Fruit fly (Drosophila melanogaster) whole organism, embryonic: ENCODE data around the gene Trhn.

Source experiments
- Antp ChIP-seq: fragments of 200-800 bp; sonication (Bioruptor generic); optimal IDR thresholded peaks from 3 replicates; lab custom pipeline; 2016; ENCODE audit warnings: missing biosample characterization, missing genetic modification characterization
- CG11093 ChIP-seq: fragments of 200-800 bp; sonication (Bioruptor generic); IDR thresholded peaks from 3 replicates; pipeline ENCODE4 v1.3.6; 2022; ENCODE audit warnings: missing biosample characterization, missing genetic modification characterization
- CG12104 ChIP-seq: fragments of 200-800 bp; sonication (Bioruptor generic); optimal IDR thresholded peaks from 3 replicates; lab custom pipeline; 2016; ENCODE audit warnings: missing biosample characterization, missing genetic modification characterization
- CG13775 ChIP-seq: fragments of 200-800 bp; sonication (Bioruptor generic); optimal IDR thresholded peaks from 3 replicates; lab custom pipeline; 2017; ENCODE audit warnings: missing biosample characterization, mild to moderate bottlenecking, missing genetic modification characterization
- CG14441 ChIP-seq: fragments of 200-800 bp; sonication (Bioruptor generic); IDR thresholded peaks from 2 replicates; pipeline ENCODE4 v1.3.6; 2022; ENCODE audit warnings: missing biosample characterization, missing genetic modification characterization
- CG15479 ChIP-seq: fragments of 200-800 bp; sonication (Bioruptor generic); optimal IDR thresholded peaks from 3 replicates; lab custom pipeline; 2019; ENCODE audit warnings: missing biosample characterization, mild to moderate bottlenecking, missing genetic modification characterization, moderate library complexity
- CG16815 ChIP-seq: fragments of 200-800 bp; sonication (Bioruptor generic); optimal IDR thresholded peaks from 3 replicates; lab custom pipeline; 2017; ENCODE audit warnings: missing biosample characterization, mild to moderate bottlenecking, missing genetic modification characterization
- CG17328 ChIP-seq: fragments of 200-800 bp; sonication (Bioruptor generic); IDR thresholded peaks from 2 replicates; pipeline ENCODE4 v1.3.6; 2022; ENCODE audit warnings: missing biosample characterization, missing genetic modification characterization
- CG18011 ChIP-seq: fragments of 200-800 bp; sonication (Bioruptor generic); optimal IDR thresholded peaks from 2 replicates; lab custom pipeline; 2017; ENCODE audit warnings: missing biosample characterization, missing genetic modification characterization, mild to moderate bottlenecking, moderate library complexity, missing genotype
- CG1832 ChIP-seq: fragments of 200-800 bp; sonication (Bioruptor generic); optimal IDR thresholded peaks from 2 replicates; lab custom pipeline; 2017; ENCODE audit warnings: missing biosample characterization, mild to moderate bottlenecking, missing genetic modification characterization, inconsistent platforms
- CG32772 ChIP-seq: fragments of 200-800 bp; sonication (Bioruptor generic); IDR thresholded peaks from 2 replicates; pipeline ENCODE4 v1.3.6; 2022; ENCODE audit warnings: missing biosample characterization, missing genetic modification characterization
- CG33557 ChIP-seq: fragments of 200-800 bp; sonication (Bioruptor generic); optimal IDR thresholded peaks from 2 replicates; lab custom pipeline; 2019; ENCODE audit warnings: missing biosample characterization, mild to moderate bottlenecking, missing genetic modification characterization, moderate library complexity
- CG34376 ChIP-seq: fragments of 200-800 bp; sonication (Bioruptor generic); optimal IDR thresholded peaks from 2 replicates; lab custom pipeline; 2018; ENCODE audit warnings: missing biosample characterization, mild to moderate bottlenecking, missing genetic modification characterization
- CG3838 ChIP-seq: fragments of 200-800 bp; sonication (Bioruptor generic); optimal IDR thresholded peaks from 3 replicates; lab custom pipeline; 2016; ENCODE audit warnings: missing biosample characterization, missing genetic modification characterization
- CG4854 ChIP-seq: fragments of 200-800 bp; sonication (Bioruptor generic); optimal IDR thresholded peaks from 2 replicates; lab custom pipeline; 2016; ENCODE audit warnings: missing biosample characterization, missing genetic modification characterization, inconsistent platforms
- CG6813 ChIP-seq: fragments of 200-800 bp; sonication (Bioruptor generic); optimal IDR thresholded peaks from 2 replicates; lab custom pipeline; 2017; ENCODE audit warnings: missing biosample characterization, missing genetic modification characterization, mild to moderate bottlenecking, moderate library complexity, missing genetic modification reagents
- CG6854 ChIP-seq: fragments of 200-800 bp; sonication (Bioruptor generic); optimal IDR thresholded peaks from 3 replicates; lab custom pipeline; 2017; ENCODE audit warnings: missing biosample characterization, mild to moderate bottlenecking, missing genetic modification characterization
- CG7271 ChIP-seq: fragments of 200-800 bp; sonication (Bioruptor generic); optimal IDR thresholded peaks from 2 replicates; lab custom pipeline; 2018; ENCODE audit warnings: missing biosample characterization, mild to moderate bottlenecking, missing genetic modification characterization, moderate library complexity
- CG7963 ChIP-seq: fragments of 200-800 bp; sonication (Bioruptor generic); IDR thresholded peaks from 3 replicates; pipeline ENCODE4 v1.3.6; 2022; ENCODE audit warnings: missing biosample characterization, missing genetic modification characterization; ENCODE audit not compliant: partially characterized antibody
- CG8359 ChIP-seq: fragments of 200-800 bp; sonication (Bioruptor generic); optimal IDR thresholded peaks from 2 replicates; lab custom pipeline; 2017; ENCODE audit warnings: missing biosample characterization, mild to moderate bottlenecking, missing genetic modification characterization, borderline replicate concordance
- CG9437 ChIP-seq: fragments of 200-800 bp; sonication (Bioruptor generic); optimal IDR thresholded peaks from 2 replicates; lab custom pipeline; 2018; ENCODE audit warnings: missing biosample characterization, mild to moderate bottlenecking, missing genetic modification characterization
- CG9609 ChIP-seq: fragments of 200-800 bp; sonication (Bioruptor generic); optimal IDR thresholded peaks from 3 replicates; lab custom pipeline; 2016; ENCODE audit warnings: missing biosample characterization, missing genetic modification characterization
- CG9727 ChIP-seq: fragments of 200-800 bp; sonication (Bioruptor generic); optimal IDR thresholded peaks from 3 replicates; lab custom pipeline; 2017; ENCODE audit warnings: missing biosample characterization, mild to moderate bottlenecking, missing genetic modification characterization
- CG9932 ChIP-seq: fragments of 200-800 bp; sonication (Bioruptor generic); IDR thresholded peaks from 2 replicates; pipeline ENCODE4 v1.3.6; 2022; ENCODE audit warnings: missing biosample characterization, missing genetic modification characterization
- Eip74EF ChIP-seq, 2 experiments: fragments of 200-800 bp in 1 of 2; fragments of >200 bp in 1 of 2; sonication (Bioruptor generic) in 1 of 2; optimal IDR thresholded peaks; 2 replicates each; lab custom pipeline; 2017 to 2019; ENCODE audit warnings: missing biosample characterization in 2 of 2, missing genetic modification characterization in 2 of 2, mild to moderate bottlenecking in 1 of 2, moderate library complexity in 1 of 2
- Gug ChIP-seq: fragments of 200-800 bp; sonication (Bioruptor generic); IDR thresholded peaks from 4 replicates; pipeline ENCODE4 v1.3.6; 2022; ENCODE audit warnings: missing biosample characterization, missing genetic modification characterization
- Hand ChIP-seq: fragments of 200-800 bp; sonication (Bioruptor generic); optimal IDR thresholded peaks from 2 replicates; lab custom pipeline; 2017; ENCODE audit warnings: mild to moderate bottlenecking, missing biosample characterization, missing genetic modification reagents, missing genetic modification characterization
- Hmr ChIP-seq: fragments of 200-800 bp; sonication (Bioruptor generic); optimal IDR thresholded peaks from 3 replicates; lab custom pipeline; 2017; ENCODE audit warnings: mild to moderate bottlenecking, missing biosample characterization, missing genetic modification reagents, missing genetic modification characterization
- Mad ChIP-seq: fragments of 200-800 bp; sonication (Bioruptor generic); optimal IDR thresholded peaks from 2 replicates; lab custom pipeline; 2016; ENCODE audit warnings: missing biosample characterization, missing genetic modification characterization
- Usf ChIP-seq: fragments of 200-800 bp; sonication (Bioruptor generic); optimal IDR thresholded peaks from 2 replicates; lab custom pipeline; 2017; ENCODE audit warnings: missing genotype, missing biosample characterization, missing genetic modification characterization
- aop ChIP-seq: fragments of 200-800 bp; sonication (Bioruptor generic); IDR thresholded peaks from 2 replicates; pipeline ENCODE4 v1.3.6; 2022; ENCODE audit warnings: missing biosample characterization, missing genetic modification characterization
- bigmax ChIP-seq: fragments of 200-800 bp; sonication (Bioruptor generic); optimal IDR thresholded peaks from 2 replicates; lab custom pipeline; 2018; ENCODE audit warnings: missing biosample characterization, mild to moderate bottlenecking, missing genetic modification characterization
- crc ChIP-seq: fragments of 200-800 bp; sonication (Bioruptor generic); optimal IDR thresholded peaks from 2 replicates; lab custom pipeline; 2016; ENCODE audit warnings: missing biosample characterization, missing genetic modification characterization
- cwo ChIP-seq: fragments of 200-800 bp; sonication (Bioruptor generic); optimal IDR thresholded peaks from 3 replicates; lab custom pipeline; 2017; ENCODE audit warnings: missing biosample characterization, missing genetic modification characterization, mild to moderate bottlenecking, moderate library complexity, missing genetic modification reagents
- dmrt11E ChIP-seq: fragments of 200-800 bp; sonication (Bioruptor generic); optimal IDR thresholded peaks from 3 replicates; lab custom pipeline; 2018; ENCODE audit warnings: missing biosample characterization, mild to moderate bottlenecking, missing genetic modification characterization, moderate library complexity
- dpn ChIP-seq, 2 experiments: fragments of 200-800 bp; sonication (Bioruptor generic); optimal IDR thresholded peaks; 3 replicates each; lab custom pipeline; 2016; ENCODE audit warnings: missing biosample characterization in 2 of 2, missing genetic modification characterization in 2 of 2
- eve ChIP-seq, 2 experiments: fragments of >200 bp; optimal IDR thresholded peaks; 2 replicates each; lab custom pipeline; 2017; ENCODE audit warnings: missing biosample characterization in 2 of 2, missing genetic modification characterization in 2 of 2
- fd96Cb ChIP-seq: fragments of 200-800 bp; sonication (Bioruptor generic); optimal IDR thresholded peaks from 2 replicates; lab custom pipeline; 2018; ENCODE audit warnings: missing biosample characterization, mild to moderate bottlenecking, missing genetic modification characterization, moderate library complexity
- gsb ChIP-seq: fragments of 200-800 bp; sonication (Bioruptor generic); IDR thresholded peaks from 2 replicates; pipeline ENCODE4 v1.3.6; 2022; ENCODE audit warnings: missing biosample characterization, missing genetic modification characterization
- ken ChIP-seq: fragments of 200-800 bp; sonication (Bioruptor generic); IDR thresholded peaks from 3 replicates; pipeline ENCODE4 v1.3.6; 2022; ENCODE audit warnings: missing biosample characterization, missing genetic modification characterization
- lov ChIP-seq, 2 experiments: fragments of 200-800 bp in 1 of 2; fragments of >200 bp in 1 of 2; sonication (Bioruptor generic) in 1 of 2; IDR thresholded peaks in 1 of 2; optimal IDR thresholded peaks in 1 of 2; 2 replicates in 1 of 2; 3 replicates in 1 of 2; pipeline versions ENCODE4 v1.3.6 to Lab custom; 2017 to 2022; ENCODE audit warnings: missing biosample characterization in 1 of 2, missing genetic modification characterization in 1 of 2
- mam ChIP-seq: fragments of 200-800 bp; sonication (Bioruptor generic); optimal IDR thresholded peaks from 3 replicates; lab custom pipeline; 2016; ENCODE audit warnings: missing biosample characterization, missing genetic modification characterization
- oc ChIP-seq: fragments of 200-800 bp; sonication (Bioruptor generic); optimal IDR thresholded peaks from 2 replicates; lab custom pipeline; 2018; ENCODE audit warnings: missing biosample characterization, mild to moderate bottlenecking, missing genetic modification characterization, moderate library complexity
- pros ChIP-seq: fragments of 200-800 bp; sonication (Bioruptor generic); optimal IDR thresholded peaks from 3 replicates; lab custom pipeline; 2019; ENCODE audit warnings: missing biosample characterization, mild to moderate bottlenecking, missing genetic modification characterization, moderate library complexity
- pum ChIP-seq: fragments of 200-800 bp; sonication (Bioruptor generic); optimal IDR thresholded peaks from 2 replicates; lab custom pipeline; 2016; ENCODE audit warnings: missing biosample characterization, missing genetic modification characterization
- row ChIP-seq: fragments of 200-800 bp; sonication (Bioruptor generic); IDR thresholded peaks from 3 replicates; pipeline ENCODE4 v1.3.6; 2022; ENCODE audit warnings: missing biosample characterization, missing genetic modification characterization
- run ChIP-seq: fragments of 200-800 bp; sonication (Bioruptor generic); optimal IDR thresholded peaks from 3 replicates; lab custom pipeline; 2018; ENCODE audit warnings: missing biosample characterization, mild to moderate bottlenecking, missing genetic modification characterization
- slbo ChIP-seq: fragments of 200-800 bp; sonication (Bioruptor generic); IDR thresholded peaks from 2 replicates; pipeline ENCODE4 v1.3.6; 2022; ENCODE audit warnings: missing biosample characterization, missing genetic modification characterization
- ttk ChIP-seq: fragments of 200-800 bp; sonication (Bioruptor generic); IDR thresholded peaks from 2 replicates; pipeline ENCODE4 v2.1.2; 2022; ENCODE audit warnings: missing biosample characterization, missing genetic modification characterization
- wor ChIP-seq: fragments of 200-800 bp; sonication (Bioruptor generic); IDR thresholded peaks from 2 replicates; pipeline ENCODE4 v1.3.6; 2022; ENCODE audit warnings: missing biosample characterization, missing genetic modification characterization

Gene Trhn

DNA sequence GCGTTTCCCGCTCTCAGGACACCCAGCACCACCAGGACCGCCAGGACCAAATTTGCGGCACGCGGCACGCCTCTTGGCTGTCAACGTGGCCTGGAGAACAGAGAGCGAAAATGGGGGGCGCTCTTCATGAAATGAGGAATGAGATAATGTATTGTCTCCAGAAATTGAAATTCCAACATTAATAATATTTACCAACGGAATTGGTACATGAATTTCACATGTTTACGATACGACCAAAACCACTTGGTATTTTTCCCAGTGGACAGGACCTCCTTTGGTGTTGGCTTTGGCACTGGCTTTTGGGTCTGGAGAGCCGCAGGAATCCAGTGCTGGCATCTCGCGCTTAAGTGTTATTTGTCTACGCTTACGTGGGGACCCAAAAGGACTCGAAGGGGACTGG, 9.5 kb downstream of the Trhn start (continued):
- no peak for TF ChIP-seq bigmax (GFP tag; lab: Kevin White, UChicago)
- TF ChIP-seq mam (GFP tag; lab: Kevin White, UChicago) = peak; percentile 20
- TF ChIP-seq CG34376 (GFP tag; lab: Kevin White, UChicago) = no peak
- no peak for TF ChIP-seq CG33557 (GFP tag; lab: Kevin White, UChicago)
- no peak for TF ChIP-seq CG6813 (GFP tag; lab: Kevin White, UChicago)
- TF ChIP-seq gsb (GFP tag; lab: Robert Waterston, UW) = no peak
- TF ChIP-seq crc (GFP tag; lab: Kevin White, UChicago) = no peak
- TF ChIP-seq wor = no peak
- TF ChIP-seq CG15479 = no peak
- peak; percentile 5 for TF ChIP-seq Antp (GFP tag; lab: Kevin White, UChicago)
- no peak for TF ChIP-seq CG11093 (GFP tag; lab: Robert Waterston, UW)
- TF ChIP-seq CG7963 (GFP tag; lab: Robert Waterston, UW) = no peak
- TF ChIP-seq Usf (GFP tag; lab: Kevin White, UChicago) = no peak
- 0 out of 2 replicates have a peak, but pooled peaks have one; percentile 13 for TF ChIP-seq CG17328 (GFP tag; lab: Robert Waterston, UW)
- peak; percentile 29 for TF ChIP-seq Hmr (GFP tag; lab: Kevin White, UChicago)
- no peak for TF ChIP-seq CG9437 (GFP tag; lab: Kevin White, UChicago)
- TF ChIP-seq aop (GFP tag; lab: Robert Waterston, UW) = no peak
- no peak for TF ChIP-seq CG6854 (GFP tag; lab: Kevin White, UChicago)
- TF ChIP-seq dmrt11E (tag; lab: Kevin White, UChicago) = no peak
- TF ChIP-seq CG32772 (GFP tag; lab: Robert Waterston, UW) = no peak
- TF ChIP-seq CG16815 = no peak
- no peak for TF ChIP-seq pros (GFP tag; lab: Kevin White, UChicago)
- no peak for TF ChIP-seq fd96Cb (tag; lab: Kevin White, UChicago)
- TF ChIP-seq CG4854 (GFP tag; lab: Kevin White, UChicago) = no peak
- TF ChIP-seq pum (GFP tag; lab: Kevin White, UChicago) = no peak
- no peak for TF ChIP-seq oc (tag; lab: Kevin White, UChicago)
- no peak for TF ChIP-seq CG7271 (tag; lab: Kevin White, UChicago)
- TF ChIP-seq Gug = peak; percentile 34; the same call in 1 of the 4 replicates
- TF ChIP-seq CG13775 (GFP tag; lab: Kevin White, UChicago) = no peak
- 0 out of 2 replicates have a peak, but pooled peaks have one; percentile 21 for TF ChIP-seq ttk (GFP tag; lab: Robert Waterston, UW)
- TF ChIP-seq CG9609 (GFP tag; lab: Kevin White, UChicago) = no peak
- TF ChIP-seq row = peak; percentile 62
- peak; percentile 60 for TF ChIP-seq CG14441 (GFP tag; lab: Robert Waterston, UW)
- TF ChIP-seq Mad (GFP tag; lab: Kevin White, UChicago) = no peak
- TF ChIP-seq run = no peak
- peak; percentile 58 for TF ChIP-seq slbo
- peak; percentile 31 for TF ChIP-seq cwo (GFP tag; lab: Kevin White, UChicago)
- no peak for TF ChIP-seq Hand
- no peak for TF ChIP-seq CG3838
- TF ChIP-seq eve (GFP tag; optimal IDR thresholded peaks at IDR 0.05; lab: Kevin White, UChicago) = no peak
- TF ChIP-seq ken (GFP tag; lab: Robert Waterston, UW) = no peak
- no peak for TF ChIP-seq CG18011
- TF ChIP-seq CG12104 (GFP tag; lab: Kevin White, UChicago) = no peak
- no peak for TF ChIP-seq dpn (GFP tag; optimal IDR thresholded peaks at IDR 0.05; lab: Kevin White, UChicago)
- TF ChIP-seq CG8359 (GFP tag; lab: Kevin White, UChicago) = no peak
- TF ChIP-seq Eip74EF (GFP tag; optimal IDR thresholded peaks at IDR 0.05; lab: Kevin White, UChicago) = no peak
- no peak for TF ChIP-seq lov (optimal IDR thresholded peaks at IDR 0.05; lab: Kevin White, UChicago)
- TF ChIP-seq lov (GFP tag; IDR thresholded peaks at IDR 0.05; lab: Robert Waterston, UW) = no peak
- TF ChIP-seq CG9932 = peak; percentile 43; the same call in 1 of the 2 replicates
- TF ChIP-seq CG1832 (GFP tag; lab: Kevin White, UChicago) = no peak
- no peak for TF ChIP-seq CG9727
